Fruit fly (Drosophila melanogaster): ENCODE measurements around the gene Tlk.

dm6 chrX:3835764-3836342 lies 116.0 kb downstream of the Tlk start:
- no peak for TF ChIP-seq EcR (GFP tag; optimal IDR thresholded peaks at IDR 0.05)
- no peak for TF ChIP-seq CG32121 (GFP tag; IDR thresholded peaks at IDR 0.05)
- TF ChIP-seq CG12605 (GFP tag; IDR thresholded peaks at IDR 0.05) = no peak
- no peak for TF ChIP-seq Pif1B (GFP tag; optimal IDR thresholded peaks at IDR 0.05)
- TF ChIP-seq CG15710 (tag; optimal IDR thresholded peaks at IDR 0.05) = no peak
- no peak for TF ChIP-seq fd96Ca (GFP tag; IDR thresholded peaks at IDR 0.05)
- no peak for TF ChIP-seq rn (GFP tag; IDR thresholded peaks at IDR 0.05)
- no peak for TF ChIP-seq CG8301 (tag; optimal IDR thresholded peaks at IDR 0.05)
- no peak for TF ChIP-seq CG10348 (GFP tag; IDR thresholded peaks at IDR 0.05)
- no peak for TF ChIP-seq CG8159 (tag; optimal IDR thresholded peaks at IDR 0.05)
- TF ChIP-seq Snoo (tag; optimal IDR thresholded peaks at IDR 0.05) = no peak
- TF ChIP-seq Pif1A (GFP tag; optimal IDR thresholded peaks at IDR 0.05) = no peak

All from whole organism, pupa.